Fruit fly (Drosophila melanogaster) S2 (cell line): ENCODE measurements around the gene Cyp4ac2.

Experiments
- CG8478 ChIP-seq: fragments of >200 bp; optimal IDR thresholded peaks from 2 replicates; lab custom pipeline; 2018
- CTCF ChIP-seq, 2 experiments: fragments of >200 bp; optimal IDR thresholded peaks; 2 replicates each; lab custom pipeline; 2018

DNA sequence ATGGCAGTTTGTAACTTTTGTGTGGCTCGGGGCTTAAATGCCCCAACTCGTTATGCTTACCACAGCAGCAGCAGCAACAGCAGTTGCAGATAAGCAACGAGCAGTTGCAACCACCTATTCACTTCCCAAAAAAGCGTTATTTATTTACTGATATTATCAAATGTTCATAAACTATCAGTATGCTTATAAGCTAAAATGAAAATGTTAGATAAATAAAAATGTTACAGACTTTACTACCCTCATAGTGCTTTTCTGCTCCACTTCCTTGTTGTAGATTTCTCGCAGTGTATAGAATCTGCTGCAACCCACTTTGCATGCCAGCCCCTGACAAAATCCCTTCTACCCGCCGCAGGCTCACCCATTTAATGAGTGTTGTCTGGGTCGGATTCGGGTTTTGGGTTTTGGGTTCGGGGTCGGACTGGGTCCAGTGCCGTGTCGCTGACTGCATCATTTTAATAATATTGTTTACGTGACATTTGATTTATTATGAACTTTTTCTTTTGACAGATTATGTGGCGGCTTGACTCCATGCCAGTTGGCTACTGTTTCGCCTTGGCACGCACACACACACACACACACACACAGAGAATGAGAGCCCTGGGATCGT lies 12.0 kb upstream of the Cyp4ac2 start:
- TF ChIP-seq CG8478 (lab: Kevin White, UChicago) (no peak), CTCF (optimal IDR thresholded peaks at IDR 0.05; lab: Kevin White, UChicago) (no peak)
